Fruit fly (Drosophila melanogaster) whole organism, embryonic: ENCODE data around the gene rogdi.

Experiments used
- Ada2b ChIP-seq: fragments of 200-800 bp; sonication (Bioruptor generic); IDR thresholded peaks from 2 replicates; pipeline ENCODE4 v1.3.6; 2022; ENCODE audit warnings: missing biosample characterization, missing genetic modification characterization
- CG10366 ChIP-seq: fragments of 200-800 bp; sonication (Bioruptor generic); IDR thresholded peaks from 2 replicates; pipeline ENCODE4 v1.3.6; 2022; ENCODE audit warnings: missing biosample characterization, missing genetic modification characterization
- CG11560 ChIP-seq: fragments of 200-800 bp; sonication (Bioruptor generic); IDR thresholded peaks from 3 replicates; pipeline ENCODE4 v1.3.6; 2022; ENCODE audit warnings: missing biosample characterization, missing genetic modification characterization
- CG11723 ChIP-seq: fragments of 200-800 bp; sonication (Bioruptor generic); optimal IDR thresholded peaks from 2 replicates; lab custom pipeline; 2017; ENCODE audit warnings: missing biosample characterization, mild to moderate bottlenecking, missing genetic modification characterization
- CG12071 ChIP-seq: fragments of 200-800 bp; sonication (Bioruptor generic); optimal IDR thresholded peaks from 3 replicates; lab custom pipeline; 2018; ENCODE audit warnings: missing biosample characterization, mild to moderate bottlenecking, missing genetic modification characterization
- CG12236 ChIP-seq: fragments of 200-800 bp; sonication (Bioruptor generic); optimal IDR thresholded peaks from 2 replicates; lab custom pipeline; 2016; ENCODE audit warnings: missing biosample characterization, missing genetic modification characterization
- CG13296 ChIP-seq: fragments of 200-800 bp; sonication (Bioruptor generic); optimal IDR thresholded peaks from 3 replicates; lab custom pipeline; 2018; ENCODE audit warnings: missing biosample characterization, mild to moderate bottlenecking, missing genetic modification characterization
- CG15073 ChIP-seq: fragments of 200-800 bp; sonication (Bioruptor generic); optimal IDR thresholded peaks from 2 replicates; lab custom pipeline; 2016; ENCODE audit warnings: missing biosample characterization, missing genetic modification characterization
- CG17385 ChIP-seq: fragments of 200-800 bp; sonication (Bioruptor generic); optimal IDR thresholded peaks from 3 replicates; lab custom pipeline; 2018; ENCODE audit warnings: missing biosample characterization, mild to moderate bottlenecking, missing genetic modification characterization
- CG18476 ChIP-seq: fragments of 200-800 bp; sonication (Bioruptor generic); optimal IDR thresholded peaks from 2 replicates; lab custom pipeline; 2016; ENCODE audit warnings: missing biosample characterization, mild to moderate bottlenecking, missing genetic modification characterization
- CG2199 ChIP-seq: fragments of 200-800 bp; sonication (Bioruptor generic); IDR thresholded peaks from 3 replicates; pipeline ENCODE4 v1.3.6; 2022; ENCODE audit warnings: missing biosample characterization, missing genetic modification characterization
- CG2202 ChIP-seq: fragments of 200-800 bp; sonication (Bioruptor generic); optimal IDR thresholded peaks from 2 replicates; lab custom pipeline; 2018; ENCODE audit warnings: missing biosample characterization, mild to moderate bottlenecking, missing genetic modification characterization
- CG31441 ChIP-seq: fragments of 200-800 bp; sonication (Bioruptor generic); IDR thresholded peaks from 2 replicates; pipeline ENCODE4 v1.3.6; 2022; ENCODE audit warnings: missing biosample characterization, missing genetic modification characterization
- CG4282 ChIP-seq: fragments of 200-800 bp; sonication (Bioruptor generic); optimal IDR thresholded peaks from 2 replicates; lab custom pipeline; 2016; ENCODE audit warnings: missing biosample characterization, missing genetic modification characterization
- CG43689 ChIP-seq: fragments of 200-800 bp; sonication (Bioruptor generic); IDR thresholded peaks from 2 replicates; pipeline ENCODE4 v1.3.6; 2022; ENCODE audit warnings: missing biosample characterization, missing genetic modification characterization
- CG7786 ChIP-seq: fragments of 200-800 bp; sonication (Bioruptor generic); optimal IDR thresholded peaks from 2 replicates; lab custom pipeline; 2016; ENCODE audit warnings: missing biosample characterization, missing genetic modification characterization
- CG7839 ChIP-seq: fragments of 200-800 bp; sonication (Bioruptor generic); optimal IDR thresholded peaks from 3 replicates; lab custom pipeline; 2018; ENCODE audit warnings: missing biosample characterization, mild to moderate bottlenecking, missing genetic modification characterization, moderate library complexity
- CG9876 ChIP-seq: fragments of 200-800 bp; sonication (Bioruptor generic); optimal IDR thresholded peaks from 2 replicates; lab custom pipeline; 2016; ENCODE audit warnings: missing biosample characterization, missing genetic modification characterization
- CG9932 ChIP-seq: fragments of 200-800 bp; sonication (Bioruptor generic); IDR thresholded peaks from 2 replicates; pipeline ENCODE4 v1.3.6; 2022; ENCODE audit warnings: missing biosample characterization, missing genetic modification characterization
- CoRest ChIP-seq: fragments of 200-800 bp; sonication (Bioruptor generic); optimal IDR thresholded peaks from 3 replicates; lab custom pipeline; 2018; ENCODE audit warnings: missing biosample characterization, mild to moderate bottlenecking, missing genetic modification characterization, moderate library complexity
- D ChIP-seq, 2 experiments: fragments of 200-800 bp in 1 of 2; fragments of >200 bp in 1 of 2; sonication (Bioruptor generic) in 1 of 2; optimal IDR thresholded peaks; 2 replicates in 1 of 2; 3 replicates in 1 of 2; lab custom pipeline; 2017; ENCODE audit warnings: mild to moderate bottlenecking in 1 of 2, missing biosample characterization in 1 of 2, missing genetic modification characterization in 1 of 2, missing genetic modification reagents in 1 of 2
- Dad ChIP-seq: fragments of 200-800 bp; sonication (Bioruptor generic); optimal IDR thresholded peaks from 3 replicates; lab custom pipeline; 2016; ENCODE audit warnings: missing biosample characterization, missing genetic modification characterization
- Dfd ChIP-seq, 2 experiments: fragments of >200 bp; optimal IDR thresholded peaks; 2 replicates each; lab custom pipeline; 2017; ENCODE audit warnings: missing biosample characterization in 2 of 2, missing genetic modification characterization in 2 of 2
- Drgx ChIP-seq: fragments of 200-800 bp; sonication (Bioruptor generic); IDR thresholded peaks from 2 replicates; pipeline ENCODE4 v1.3.6; 2022; ENCODE audit warnings: missing biosample characterization, missing genetic modification characterization
- Fer1 ChIP-seq: fragments of 200-800 bp; sonication (Bioruptor generic); optimal IDR thresholded peaks from 2 replicates; lab custom pipeline; 2017; ENCODE audit warnings: missing biosample characterization, mild to moderate bottlenecking, missing genetic modification characterization
- Fer2 ChIP-seq: fragments of 200-800 bp; sonication (Bioruptor generic); optimal IDR thresholded peaks from 2 replicates; lab custom pipeline; 2018; ENCODE audit warnings: missing biosample characterization, mild to moderate bottlenecking, missing genetic modification characterization, moderate library complexity
- Gsc ChIP-seq: fragments of 200-800 bp; sonication (Bioruptor generic); IDR thresholded peaks from 2 replicates; pipeline ENCODE4 v1.3.6; 2022; ENCODE audit warnings: missing biosample characterization, missing genetic modification characterization
- Jarid2 ChIP-seq: fragments of 200-800 bp; sonication (Bioruptor generic); optimal IDR thresholded peaks from 3 replicates; lab custom pipeline; 2017; ENCODE audit warnings: mild to moderate bottlenecking, missing biosample characterization, missing genetic modification reagents, missing genetic modification characterization
- Med ChIP-seq: fragments of 200-800 bp; sonication (Bioruptor generic); peaks from one replicate; lab custom pipeline; 2016; ENCODE audit warnings: missing biosample characterization, missing genetic modification characterization, mild to moderate bottlenecking, inconsistent platforms, moderate library complexity
- Mrtf ChIP-seq: fragments of 200-800 bp; sonication (Bioruptor generic); IDR thresholded peaks from 3 replicates; pipeline ENCODE4 v1.3.6; 2022; ENCODE audit warnings: missing biosample characterization, missing genetic modification characterization
- NC2α ChIP-seq: fragments of 200-800 bp; sonication (Bioruptor generic); optimal IDR thresholded peaks from 2 replicates; lab custom pipeline; 2016; ENCODE audit warnings: missing biosample characterization, missing genetic modification characterization
- Rfx ChIP-seq: fragments of 200-800 bp; sonication (Bioruptor generic); IDR thresholded peaks from 2 replicates; pipeline ENCODE4 v1.3.6; 2022; ENCODE audit warnings: missing biosample characterization, missing genetic modification characterization
- btn ChIP-seq: fragments of 200-800 bp; sonication (Bioruptor generic); optimal IDR thresholded peaks from 2 replicates; lab custom pipeline; 2016; ENCODE audit warnings: missing biosample characterization, missing genetic modification characterization
- cad ChIP-seq: fragments of >200 bp; optimal IDR thresholded peaks from 2 replicates; lab custom pipeline; 2017; ENCODE audit warnings: missing biosample characterization, missing genetic modification characterization
- chinmo ChIP-seq: fragments of 200-800 bp; sonication (Bioruptor generic); IDR thresholded peaks from 4 replicates; pipeline ENCODE4 v1.3.6; 2022; ENCODE audit warnings: missing biosample characterization, missing genetic modification characterization; ENCODE audit not compliant: partially characterized antibody
- crp ChIP-seq, 2 experiments: fragments of 200-800 bp; sonication (Bioruptor generic); optimal IDR thresholded peaks; 2 replicates in 1 of 2; 3 replicates in 1 of 2; lab custom pipeline; 2017; ENCODE audit warnings: missing biosample characterization in 2 of 2, missing genetic modification characterization in 2 of 2, mild to moderate bottlenecking in 1 of 2, moderate library complexity in 1 of 2
- dmrt11E ChIP-seq: fragments of 200-800 bp; sonication (Bioruptor generic); optimal IDR thresholded peaks from 3 replicates; lab custom pipeline; 2018; ENCODE audit warnings: missing biosample characterization, mild to moderate bottlenecking, missing genetic modification characterization, moderate library complexity
- dysf ChIP-seq: fragments of 200-800 bp; sonication (Bioruptor generic); IDR thresholded peaks from 3 replicates; pipeline ENCODE4 v1.3.6; 2022; ENCODE audit warnings: missing biosample characterization, missing genetic modification characterization
- fd3F ChIP-seq: fragments of 200-800 bp; sonication (Bioruptor generic); optimal IDR thresholded peaks from 2 replicates; lab custom pipeline; 2018; ENCODE audit warnings: missing biosample characterization, mild to moderate bottlenecking, missing genetic modification characterization, moderate library complexity
- hkb ChIP-seq, 2 experiments: fragments of 200-800 bp in 1 of 2; fragments of >200 bp in 1 of 2; sonication (Bioruptor generic) in 1 of 2; IDR thresholded peaks in 1 of 2; optimal IDR thresholded peaks in 1 of 2; 2 replicates each; pipeline versions ENCODE4 v1.3.6 to Lab custom; 2017 to 2022; ENCODE audit warnings: missing biosample characterization in 1 of 2, missing genetic modification characterization in 1 of 2
- jumu ChIP-seq: fragments of 200-800 bp; sonication (Bioruptor generic); optimal IDR thresholded peaks from 3 replicates; lab custom pipeline; 2016; ENCODE audit warnings: missing biosample characterization, missing genetic modification characterization
- lmd ChIP-seq: fragments of 200-800 bp; sonication (Bioruptor generic); IDR thresholded peaks from 2 replicates; pipeline ENCODE4 v1.3.6; 2022; ENCODE audit warnings: missing biosample characterization, missing genetic modification characterization
- pan ChIP-seq, 4 experiments: fragments of >200 bp in 3 of 4; fragments of 200-800 bp in 1 of 4; sonication (Bioruptor generic) in 1 of 4; optimal IDR thresholded peaks in 3 of 4; IDR thresholded peaks in 1 of 4; 2 replicates each; pipeline versions ENCODE4 v1.3.6 to Lab custom; 2017 to 2022; ENCODE audit warnings: missing biosample characterization in 2 of 4, missing genetic modification characterization in 2 of 4, mixed read lengths in 1 of 4
- phol ChIP-seq: fragments of 200-800 bp; sonication (Bioruptor generic); optimal IDR thresholded peaks from 3 replicates; lab custom pipeline; 2018; ENCODE audit warnings: missing biosample characterization, mild to moderate bottlenecking, missing genetic modification characterization, moderate library complexity
- repo ChIP-seq: fragments of 200-800 bp; sonication (Bioruptor generic); optimal IDR thresholded peaks from 2 replicates; lab custom pipeline; 2016; ENCODE audit warnings: missing biosample characterization, missing genetic modification characterization
- sima ChIP-seq: fragments of 200-800 bp; sonication (Bioruptor generic); optimal IDR thresholded peaks from 2 replicates; lab custom pipeline; 2016; ENCODE audit warnings: missing biosample characterization, missing genetic modification characterization
- sqz ChIP-seq: fragments of 200-800 bp; sonication (Bioruptor generic); optimal IDR thresholded peaks from 3 replicates; lab custom pipeline; 2018; ENCODE audit warnings: missing biosample characterization, mild to moderate bottlenecking, missing genetic modification characterization
- twi ChIP-seq: fragments of 200-800 bp; optimal IDR thresholded peaks from 2 replicates; lab custom pipeline; 2019; ENCODE audit warnings: missing biosample characterization, mild to moderate bottlenecking, missing genetic modification characterization, moderate library complexity
- vvl ChIP-seq: fragments of 200-800 bp; sonication (Bioruptor generic); IDR thresholded peaks from 2 replicates; pipeline ENCODE4 v1.3.6; 2022; ENCODE audit warnings: missing biosample characterization, missing genetic modification characterization
- zf30C ChIP-seq: fragments of 200-800 bp; sonication (Bioruptor generic); optimal IDR thresholded peaks from 3 replicates; lab custom pipeline; 2018; ENCODE audit warnings: missing biosample characterization, mild to moderate bottlenecking, missing genetic modification characterization

rogdi gene

dm6 chr3L:17042297-17042921 is 6.9 kb upstream of the rogdi start, which contains the start of the genes scaf6 and Papst2 (continued):
- TF ChIP-seq vvl (GFP tag; lab: Robert Waterston, UW) (no peak), hkb (optimal IDR thresholded peaks at IDR 0.05; lab: Kevin White, UChicago) (peak; percentile 60), hkb (GFP tag; IDR thresholded peaks at IDR 0.05; lab: Robert Waterston, UW) (no peak), CG12071 (GFP tag; lab: Kevin White, UChicago) (no peak), Gsc (no peak), zf30C (GFP tag; lab: Kevin White, UChicago) (no peak), CG9932 (GFP tag; lab: Robert Waterston, UW) (no peak), twi (no peak), Fer2 (tag; lab: Kevin White, UChicago) (no peak), CG2199 (GFP tag; lab: Robert Waterston, UW) (no peak), crp (GFP tag; optimal IDR thresholded peaks at IDR 0.05; lab: Kevin White, UChicago) (peak in 1 of 2 experiments; percentile 5), CG2202 (tag; lab: Kevin White, UChicago) (no peak), D (optimal IDR thresholded peaks at IDR 0.05; lab: Kevin White, UChicago) (no peak), D (GFP tag; optimal IDR thresholded peaks at IDR 0.05; lab: Kevin White, UChicago) (no peak), CG7786 (no peak), CG15073 (no peak), CG31441 (GFP tag; lab: Robert Waterston, UW) (no peak), CG9876 (GFP tag; lab: Kevin White, UChicago) (no peak), Mrtf (GFP tag; lab: Robert Waterston, UW) (no peak), jumu (GFP tag; lab: Kevin White, UChicago) (peak; percentile 13), CG7839 (tag; lab: Kevin White, UChicago) (no peak), CG10366 (no peak), CoRest (tag; lab: Kevin White, UChicago) (peak; percentile 22), CG4282 (no peak), NC2α (GFP tag; lab: Kevin White, UChicago) (no peak), Ada2b (GFP tag; lab: Robert Waterston, UW) (no peak), dysf (GFP tag; lab: Robert Waterston, UW) (no peak), CG17385 (GFP tag; lab: Kevin White, UChicago) (peak; percentile 97), Med (peak; percentile 67), CG43689 (GFP tag; lab: Robert Waterston, UW) (no peak), chinmo (GFP tag; lab: Robert Waterston, UW) (no peak), CG13296 (GFP tag; lab: Kevin White, UChicago) (no peak), Dad (no peak), CG11723 (GFP tag; lab: Kevin White, UChicago) (no peak), repo (no peak), Dfd (GFP tag; optimal IDR thresholded peaks at IDR 0.05; lab: Kevin White, UChicago) (no peak), dmrt11E (tag; lab: Kevin White, UChicago) (no peak), Jarid2 (GFP tag; lab: Kevin White, UChicago) (no peak), cad (GFP tag; lab: Kevin White, UChicago) (no peak), Drgx (GFP tag; lab: Robert Waterston, UW) (no peak), pan (optimal IDR thresholded peaks at IDR 0.05; lab: Kevin White, UChicago) (no peak), pan (GFP tag; optimal IDR thresholded peaks at IDR 0.05 in 1 of 2, IDR thresholded peaks at IDR 0.05 in 1 of 2) (no peak), fd3F (GFP tag; lab: Kevin White, UChicago) (no peak), Rfx (GFP tag; lab: Robert Waterston, UW) (no peak), sqz (no peak), CG18476 (GFP tag; lab: Kevin White, UChicago) (no peak), sima (no peak), CG11560 (tag; lab: Robert Waterston, UW) (no peak), lmd (GFP tag; lab: Robert Waterston, UW) (no peak), Fer1 (GFP tag; lab: Kevin White, UChicago) (no peak), phol (tag; lab: Kevin White, UChicago) (peak; percentile 58), btn (no peak), CG12236 (GFP tag; lab: Kevin White, UChicago) (no peak)
